Worm (Caenorhabditis elegans): ENCODE data around the gene B0303.16.

- no peak for TF ChIP-seq R02D3.7 (tag; optimal IDR thresholded peaks at IDR 0.05)
- TF ChIP-seq nhr-237 (tag; optimal IDR thresholded peaks at IDR 0.05): no peak
- no peak for TF ChIP-seq elt-1 (tag; optimal IDR thresholded peaks at IDR 0.05)
- no peak for TF ChIP-seq fos-1 (tag; optimal IDR thresholded peaks at IDR 0.05)
- TF ChIP-seq elt-3 (tag; optimal IDR thresholded peaks at IDR 0.05): no peak
- TF ChIP-seq lin-13 (GFP tag; optimal IDR thresholded peaks at IDR 0.05): no peak
- no peak for TF ChIP-seq lin-39 (tag; optimal IDR thresholded peaks at IDR 0.05)
- no peak for TF ChIP-seq mdl-1 (tag; optimal IDR thresholded peaks at IDR 0.05)
- no peak for TF ChIP-seq dmd-4 (tag; optimal IDR thresholded peaks at IDR 0.05)
These were observed 4.9 kb downstream of the B0303.16 start for ce11 chrIII:8709735-8710134.

Data from whole organism, L2 larva.